Fruit fly (Drosophila melanogaster) whole organism, pupa: ENCODE results near the gene verm.

Source experiments
- CG10348 ChIP-seq: fragments of 200-800 bp; sonication (Bioruptor generic); IDR thresholded peaks from 2 replicates; pipeline ENCODE4 v1.3.6; 2022; ENCODE audit warnings: missing biosample characterization, missing genetic modification characterization
- CG12605 ChIP-seq: fragments of 200-800 bp; sonication (Bioruptor generic); IDR thresholded peaks from 2 replicates; pipeline ENCODE4 v1.3.6; 2022; ENCODE audit warnings: missing biosample characterization, missing genetic modification characterization
- CG13204 ChIP-seq: fragments of 200-800 bp; sonication (Bioruptor generic); optimal IDR thresholded peaks from 2 replicates; lab custom pipeline; 2018; ENCODE audit warnings: missing biosample characterization, mild to moderate bottlenecking, missing genetic modification characterization, moderate library complexity
- CG14655 ChIP-seq: fragments of 200-800 bp; sonication (Bioruptor generic); optimal IDR thresholded peaks from 3 replicates; lab custom pipeline; 2017; ENCODE audit warnings: mild to moderate bottlenecking, missing biosample characterization, missing genetic modification reagents, missing genetic modification characterization
- CG15710 ChIP-seq: fragments of 200-800 bp; sonication (Bioruptor generic); optimal IDR thresholded peaks from 2 replicates; lab custom pipeline; 2018; ENCODE audit warnings: missing biosample characterization, mild to moderate bottlenecking, missing genetic modification characterization, moderate library complexity
- CG17806 ChIP-seq: fragments of 200-800 bp; sonication (Bioruptor generic); optimal IDR thresholded peaks from 2 replicates; lab custom pipeline; 2018; ENCODE audit warnings: missing biosample characterization, mild to moderate bottlenecking, missing genetic modification characterization, moderate library complexity
- CG32121 ChIP-seq: fragments of 200-800 bp; sonication (Bioruptor generic); IDR thresholded peaks from 2 replicates; pipeline ENCODE4 v1.3.6; 2022; ENCODE audit warnings: missing biosample characterization, missing genetic modification characterization
- CG34367 ChIP-seq: fragments of 200-800 bp; sonication (Bioruptor generic); optimal IDR thresholded peaks from 2 replicates; lab custom pipeline; 2018; ENCODE audit warnings: missing biosample characterization, mild to moderate bottlenecking, missing genetic modification characterization
- CG4496 ChIP-seq: fragments of 200-800 bp; sonication (Bioruptor generic); IDR thresholded peaks from 3 replicates; pipeline ENCODE4 v1.3.6; 2022; ENCODE audit warnings: missing biosample characterization, missing genetic modification characterization
- CG8159 ChIP-seq: fragments of 200-800 bp; sonication (Bioruptor generic); optimal IDR thresholded peaks from 3 replicates; lab custom pipeline; 2018; ENCODE audit warnings: missing biosample characterization, mild to moderate bottlenecking, missing genetic modification characterization, moderate library complexity
- CG8301 ChIP-seq: fragments of 200-800 bp; sonication (Bioruptor generic); optimal IDR thresholded peaks from 2 replicates; lab custom pipeline; 2018; ENCODE audit warnings: missing biosample characterization, mild to moderate bottlenecking, missing genetic modification characterization
- CG9948 ChIP-seq: fragments of 200-800 bp; sonication (Bioruptor generic); optimal IDR thresholded peaks from 2 replicates; lab custom pipeline; 2018; ENCODE audit warnings: missing biosample characterization, mild to moderate bottlenecking, missing genetic modification characterization, moderate library complexity
- D1 ChIP-seq: fragments of 200-800 bp; sonication (Bioruptor generic); optimal IDR thresholded peaks from 2 replicates; lab custom pipeline; 2018; ENCODE audit warnings: missing biosample characterization, mild to moderate bottlenecking, missing genetic modification characterization, moderate library complexity
- EcR ChIP-seq: fragments of 200-800 bp; sonication (Bioruptor generic); optimal IDR thresholded peaks from 3 replicates; lab custom pipeline; 2019; ENCODE audit warnings: missing biosample characterization, missing genetic modification characterization, mild to moderate bottlenecking, moderate library complexity, missing genetic modification reagents
- Ets98B ChIP-seq: fragments of 200-800 bp; sonication (Bioruptor generic); IDR thresholded peaks from 2 replicates; pipeline ENCODE4 v1.3.6; 2022; ENCODE audit warnings: missing biosample characterization, missing genetic modification characterization
- Pif1A ChIP-seq: fragments of 200-800 bp; sonication (Bioruptor generic); optimal IDR thresholded peaks from 3 replicates; lab custom pipeline; 2016; ENCODE audit warnings: missing biosample characterization, missing genetic modification characterization
- Pif1B ChIP-seq: fragments of 200-800 bp; sonication (Bioruptor generic); optimal IDR thresholded peaks from 3 replicates; lab custom pipeline; 2016; ENCODE audit warnings: missing biosample characterization, missing genetic modification characterization
- Snoo ChIP-seq: fragments of 200-800 bp; sonication (Bioruptor generic); optimal IDR thresholded peaks from 3 replicates; lab custom pipeline; 2017; ENCODE audit warnings: missing biosample characterization, mild to moderate bottlenecking, missing genetic modification characterization, inconsistent platforms
- fd96Ca ChIP-seq: fragments of 200-800 bp; sonication (Bioruptor generic); IDR thresholded peaks from 3 replicates; pipeline ENCODE4 v1.3.6; 2022; ENCODE audit warnings: missing biosample characterization, missing genetic modification characterization
- gl ChIP-seq: fragments of 200-800 bp; sonication (Bioruptor generic); optimal IDR thresholded peaks from 2 replicates; lab custom pipeline; 2018; ENCODE audit warnings: missing biosample characterization, mild to moderate bottlenecking, missing genetic modification characterization
- rn ChIP-seq: fragments of 200-800 bp; sonication (Bioruptor generic); IDR thresholded peaks from 2 replicates; pipeline ENCODE4 v1.3.6; 2022; ENCODE audit warnings: missing biosample characterization, missing genetic modification characterization

The verm gene

dm6 chr3L:19687200-19687687, 7.8 kb downstream of the verm start, which contains the start of the genes CG8765 and Gbeta76C:
Gene CG8765 (minus strand): TSS chr3L:19687353.
Gene Gbeta76C (plus strand): TSS chr3L:19687637.
- TF ChIP-seq CG15710 (tag; lab: Kevin White, UChicago) (peak; percentile 6), rn (GFP tag; lab: Robert Waterston, UW) (no peak), CG14655 (GFP tag; lab: Kevin White, UChicago) (no peak), CG32121 (GFP tag; lab: Robert Waterston, UW) (0 out of 2 replicates have a peak, but pooled peaks have one; percentile 16)

DNA sequence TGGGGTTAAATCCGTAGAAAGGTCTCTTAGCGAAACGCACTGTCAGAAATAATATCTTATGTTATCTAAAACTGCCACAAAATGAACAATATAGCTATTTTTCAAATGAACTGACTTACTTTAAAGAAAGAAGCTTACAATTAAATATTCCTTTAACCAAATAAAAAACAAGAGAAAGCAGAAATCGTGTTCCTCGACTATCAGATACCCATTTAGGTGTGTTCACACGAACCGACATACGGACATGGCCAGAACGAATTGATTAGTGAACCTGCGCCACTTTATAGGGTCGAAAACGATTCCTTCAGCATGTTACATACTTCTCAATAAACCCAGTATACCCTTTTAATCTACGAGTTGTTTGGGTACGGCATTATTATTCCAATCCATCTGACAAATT, 11.5 kb downstream of the verm start:
- TF ChIP-seq CG32121 (GFP tag; lab: Robert Waterston, UW) (no peak), fd96Ca (GFP tag; lab: Robert Waterston, UW) (no peak), Pif1A (GFP tag; lab: Kevin White, UChicago) (no peak), CG12605 (GFP tag; lab: Robert Waterston, UW) (no peak), Pif1B (GFP tag; lab: Kevin White, UChicago) (no peak), CG4496 (no peak), gl (no peak), CG8159 (tag; lab: Kevin White, UChicago) (no peak), CG9948 (tag; lab: Kevin White, UChicago) (no peak)

DNA sequence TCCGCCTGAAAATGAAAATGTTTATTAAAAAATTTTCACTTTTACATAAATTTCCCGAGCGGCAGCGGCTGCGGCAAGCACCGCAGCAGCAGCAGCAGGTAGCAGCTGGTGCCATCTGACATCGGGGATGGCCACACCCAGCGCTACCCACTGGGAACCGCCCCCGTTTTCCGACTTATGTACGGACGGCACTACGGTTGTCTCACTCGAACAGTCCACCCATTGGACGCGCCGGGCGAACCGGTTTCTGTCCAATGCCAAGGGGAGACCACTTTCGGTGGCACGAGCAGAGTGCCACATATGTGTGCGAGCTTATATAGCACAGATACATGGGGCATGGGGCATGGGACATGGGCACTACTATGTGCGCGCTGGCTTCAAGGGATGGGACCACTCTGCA, 12.2 kb downstream of the verm start:
- TF ChIP-seq CG8301 (tag; lab: Kevin White, UChicago) (no peak), CG4496 (0 out of 3 replicates have a peak, but pooled peaks have one; percentile 12)

dm6 chr3L:19676050-19676449, 19.0 kb downstream of the verm start:
- TF ChIP-seq CG12605 (GFP tag; lab: Robert Waterston, UW) (no peak), CG8301 (tag; lab: Kevin White, UChicago) (peak; percentile 43), Ets98B (no peak), D1 (no peak), rn (GFP tag; lab: Robert Waterston, UW) (no peak), CG32121 (GFP tag; lab: Robert Waterston, UW) (no peak), Pif1B (GFP tag; lab: Kevin White, UChicago) (peak; percentile 15), EcR (no peak), Snoo (tag; lab: Kevin White, UChicago) (peak; percentile 36), CG34367 (tag; lab: Kevin White, UChicago) (no peak), CG9948 (tag; lab: Kevin White, UChicago) (peak; percentile 34), CG10348 (GFP tag; lab: Robert Waterston, UW) (no peak), fd96Ca (GFP tag; lab: Robert Waterston, UW) (no peak), Pif1A (GFP tag; lab: Kevin White, UChicago) (peak; percentile 7), gl (no peak), CG8159 (tag; lab: Kevin White, UChicago) (peak; percentile 66), CG4496 (peak; percentile 27; the same call in 1 of the 3 replicates), CG15710 (tag; lab: Kevin White, UChicago) (peak; percentile 22), CG13204 (GFP tag; lab: Kevin White, UChicago) (no peak), CG17806 (tag; lab: Kevin White, UChicago) (no peak), CG14655 (GFP tag; lab: Kevin White, UChicago) (no peak)
- TF ChIP-seq, all 21 proteins: peak for 8

- TF ChIP-seq rn (GFP tag; lab: Robert Waterston, UW) (no peak), CG32121 (GFP tag; lab: Robert Waterston, UW) (no peak), Pif1B (GFP tag; lab: Kevin White, UChicago) (peak; percentile 23), CG14655 (GFP tag; lab: Kevin White, UChicago) (peak; percentile 46), CG10348 (GFP tag; lab: Robert Waterston, UW) (no peak), CG15710 (tag; lab: Kevin White, UChicago) (peak; percentile 53), Pif1A (GFP tag; lab: Kevin White, UChicago) (peak; percentile 40), CG13204 (GFP tag; lab: Kevin White, UChicago) (no peak), CG17806 (tag; lab: Kevin White, UChicago) (peak; percentile 51), CG8301 (tag; lab: Kevin White, UChicago) (peak; percentile 22), CG8159 (tag; lab: Kevin White, UChicago) (peak; percentile 57), D1 (no peak), Snoo (tag; lab: Kevin White, UChicago) (peak; percentile 18), CG12605 (GFP tag; lab: Robert Waterston, UW) (no peak), CG4496 (peak; percentile 55; the same call in 2 of the 3 replicates), CG9948 (tag; lab: Kevin White, UChicago) (peak; percentile 42), EcR (no peak), gl (peak; percentile 1), CG34367 (tag; lab: Kevin White, UChicago) (peak; percentile 30)
Observed at dm6 chr3L:19674317-19674716, 20.7 kb downstream of the verm start.

DNA sequence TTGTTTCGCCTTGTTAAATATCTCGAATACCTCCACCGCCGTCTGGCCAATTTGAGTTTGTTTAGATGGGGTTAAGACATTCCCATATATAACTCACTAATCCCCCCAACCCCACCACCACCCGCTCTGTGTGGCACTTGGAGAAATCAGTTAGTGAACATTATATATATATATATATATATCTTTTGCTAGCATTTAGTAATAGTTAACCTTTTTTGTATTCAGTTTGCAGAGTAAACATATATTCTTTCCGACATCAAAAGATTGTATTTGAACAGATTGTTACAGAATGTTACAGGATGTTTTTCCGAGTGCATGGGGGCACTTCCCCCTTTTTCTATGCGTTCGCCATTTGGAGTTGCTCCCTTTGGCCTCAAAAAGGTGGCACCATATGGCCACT, 24.6 kb downstream of the verm start:
- TF ChIP-seq Pif1A (GFP tag; lab: Kevin White, UChicago) (no peak), CG8301 (tag; lab: Kevin White, UChicago) (no peak), CG17806 (tag; lab: Kevin White, UChicago) (peak; percentile 3), Ets98B (no peak), CG8159 (tag; lab: Kevin White, UChicago) (peak; percentile 9), CG14655 (GFP tag; lab: Kevin White, UChicago) (peak; percentile 9), fd96Ca (GFP tag; lab: Robert Waterston, UW) (no peak), CG13204 (GFP tag; lab: Kevin White, UChicago) (no peak), CG4496 (no peak), EcR (no peak)
